Fruit fly (Drosophila melanogaster) whole organism, embryonic: ENCODE results near the gene Peritrophin-15a.

ENCODE experiments used
- Atf6 ChIP-seq: fragments of 200-800 bp; sonication (Bioruptor generic); IDR thresholded peaks from 2 replicates; pipeline ENCODE4 v1.3.6; 2022; ENCODE audit warnings: missing biosample characterization, missing genetic modification characterization
- CG10321 ChIP-seq: fragments of 200-800 bp; sonication (Bioruptor generic); IDR thresholded peaks from 2 replicates; pipeline ENCODE4 v1.3.6; 2022; ENCODE audit warnings: missing biosample characterization, missing genetic modification characterization
- CG10654 ChIP-seq: fragments of 200-800 bp; sonication (Bioruptor generic); optimal IDR thresholded peaks from 2 replicates; lab custom pipeline; 2016; ENCODE audit warnings: missing biosample characterization, missing genetic modification characterization
- CG12071 ChIP-seq: fragments of 200-800 bp; sonication (Bioruptor generic); optimal IDR thresholded peaks from 3 replicates; lab custom pipeline; 2018; ENCODE audit warnings: missing biosample characterization, mild to moderate bottlenecking, missing genetic modification characterization
- CG13894 ChIP-seq: fragments of 200-800 bp; sonication (Bioruptor generic); optimal IDR thresholded peaks from 3 replicates; lab custom pipeline; 2018; ENCODE audit warnings: missing biosample characterization, mild to moderate bottlenecking, missing genetic modification characterization, moderate library complexity
- CG15269 ChIP-seq: fragments of 200-800 bp; sonication (Bioruptor generic); optimal IDR thresholded peaks from 2 replicates; lab custom pipeline; 2018; ENCODE audit warnings: missing biosample characterization, mild to moderate bottlenecking, missing genetic modification characterization, moderate library complexity
- CG17186 ChIP-seq: fragments of 200-800 bp; sonication (Bioruptor generic); optimal IDR thresholded peaks from 3 replicates; lab custom pipeline; 2017; ENCODE audit warnings: missing biosample characterization, missing genetic modification reagents, missing genetic modification characterization
- CG17359 ChIP-seq: fragments of 200-800 bp; sonication (Bioruptor generic); optimal IDR thresholded peaks from 3 replicates; lab custom pipeline; 2018; ENCODE audit warnings: missing biosample characterization, mild to moderate bottlenecking, missing genetic modification characterization, moderate library complexity
- CG17385 ChIP-seq: fragments of 200-800 bp; sonication (Bioruptor generic); optimal IDR thresholded peaks from 3 replicates; lab custom pipeline; 2018; ENCODE audit warnings: missing biosample characterization, mild to moderate bottlenecking, missing genetic modification characterization
- CG2199 ChIP-seq: fragments of 200-800 bp; sonication (Bioruptor generic); IDR thresholded peaks from 3 replicates; pipeline ENCODE4 v1.3.6; 2022; ENCODE audit warnings: missing biosample characterization, missing genetic modification characterization
- CG30431 ChIP-seq: fragments of 200-800 bp; sonication (Bioruptor generic); optimal IDR thresholded peaks from 2 replicates; lab custom pipeline; 2017; ENCODE audit warnings: missing biosample characterization, missing genetic modification characterization
- CG3065 ChIP-seq: fragments of 200-800 bp; sonication (Bioruptor generic); optimal IDR thresholded peaks from 2 replicates; lab custom pipeline; 2016; ENCODE audit warnings: missing biosample characterization, missing genetic modification characterization
- CG31224 ChIP-seq: fragments of 200-800 bp; sonication (Bioruptor generic); IDR thresholded peaks from 2 replicates; pipeline ENCODE4 v1.3.6; 2022; ENCODE audit warnings: missing biosample characterization, missing genetic modification characterization
- CG31388 ChIP-seq: fragments of 200-800 bp; sonication (Bioruptor generic); optimal IDR thresholded peaks from 2 replicates; lab custom pipeline; 2016; ENCODE audit warnings: missing biosample characterization, missing genetic modification characterization
- CG31441 ChIP-seq: fragments of 200-800 bp; sonication (Bioruptor generic); IDR thresholded peaks from 2 replicates; pipeline ENCODE4 v1.3.6; 2022; ENCODE audit warnings: missing biosample characterization, missing genetic modification characterization
- CG33557 ChIP-seq: fragments of 200-800 bp; sonication (Bioruptor generic); optimal IDR thresholded peaks from 2 replicates; lab custom pipeline; 2019; ENCODE audit warnings: missing biosample characterization, mild to moderate bottlenecking, missing genetic modification characterization, moderate library complexity
- CG3407 ChIP-seq: fragments of 200-800 bp; sonication (Bioruptor generic); optimal IDR thresholded peaks from 2 replicates; lab custom pipeline; 2018; ENCODE audit warnings: missing biosample characterization, mild to moderate bottlenecking, missing genetic modification characterization
- CG34376 ChIP-seq: fragments of 200-800 bp; sonication (Bioruptor generic); optimal IDR thresholded peaks from 2 replicates; lab custom pipeline; 2018; ENCODE audit warnings: missing biosample characterization, mild to moderate bottlenecking, missing genetic modification characterization
- CG4424 ChIP-seq: fragments of 200-800 bp; sonication (Bioruptor generic); optimal IDR thresholded peaks from 3 replicates; lab custom pipeline; 2016; ENCODE audit warnings: missing biosample characterization, missing genetic modification characterization
- CG5245 ChIP-seq: fragments of 200-800 bp; sonication (Bioruptor generic); optimal IDR thresholded peaks from 3 replicates; lab custom pipeline; 2016; ENCODE audit warnings: missing biosample characterization, missing genetic modification characterization
- CG6765 ChIP-seq: fragments of 200-800 bp; sonication (Bioruptor generic); optimal IDR thresholded peaks from 3 replicates; lab custom pipeline; 2017; ENCODE audit warnings: missing biosample characterization, mild to moderate bottlenecking, missing genetic modification characterization
- CG7271 ChIP-seq: fragments of 200-800 bp; sonication (Bioruptor generic); optimal IDR thresholded peaks from 2 replicates; lab custom pipeline; 2018; ENCODE audit warnings: missing biosample characterization, mild to moderate bottlenecking, missing genetic modification characterization, moderate library complexity
- CG7372 ChIP-seq: fragments of 200-800 bp; sonication (Bioruptor generic); IDR thresholded peaks from 2 replicates; pipeline ENCODE4 v1.3.6; 2022; ENCODE audit warnings: missing biosample characterization, missing genetic modification characterization
- CG9817 ChIP-seq: fragments of 200-800 bp; sonication (Bioruptor generic); optimal IDR thresholded peaks from 2 replicates; lab custom pipeline; 2018; ENCODE audit warnings: missing biosample characterization, mild to moderate bottlenecking, missing genetic modification characterization, moderate library complexity
- D19B ChIP-seq: fragments of 200-800 bp; sonication (Bioruptor generic); optimal IDR thresholded peaks from 2 replicates; lab custom pipeline; 2017; ENCODE audit warnings: missing biosample characterization, mild to moderate bottlenecking, missing genetic modification characterization
- Doc2 ChIP-seq: fragments of 200-800 bp; sonication (Bioruptor generic); IDR thresholded peaks from 2 replicates; pipeline ENCODE4 v1.3.6; 2022; ENCODE audit warnings: missing biosample characterization, missing genetic modification characterization
- Dref ChIP-seq: fragments of 200-800 bp; sonication (Bioruptor generic); IDR thresholded peaks from 2 replicates; pipeline ENCODE4 v1.3.6; 2022; ENCODE audit warnings: missing biosample characterization, missing genetic modification characterization
- HHEX ChIP-seq: fragments of 200-800 bp; sonication (Bioruptor generic); optimal IDR thresholded peaks from 3 replicates; lab custom pipeline; 2017; ENCODE audit warnings: missing biosample characterization, mild to moderate bottlenecking, missing genetic modification characterization, missing genetic modification reagents
- MBD-R2 ChIP-seq: fragments of 200-800 bp; sonication (Bioruptor generic); IDR thresholded peaks from 2 replicates; pipeline ENCODE4 v1.3.6; 2022; ENCODE audit warnings: missing biosample characterization, missing genetic modification characterization
- Mrtf ChIP-seq: fragments of 200-800 bp; sonication (Bioruptor generic); IDR thresholded peaks from 3 replicates; pipeline ENCODE4 v1.3.6; 2022; ENCODE audit warnings: missing biosample characterization, missing genetic modification characterization
- Myb ChIP-seq: fragments of 200-800 bp; sonication (Bioruptor generic); optimal IDR thresholded peaks from 2 replicates; lab custom pipeline; 2016; ENCODE audit warnings: missing biosample characterization, missing genetic modification characterization
- YL-1 ChIP-seq: fragments of 200-800 bp; sonication (Bioruptor generic); optimal IDR thresholded peaks from 3 replicates; lab custom pipeline; 2017; ENCODE audit warnings: missing biosample characterization, mild to moderate bottlenecking, missing genetic modification characterization
- bigmax ChIP-seq: fragments of 200-800 bp; sonication (Bioruptor generic); optimal IDR thresholded peaks from 2 replicates; lab custom pipeline; 2018; ENCODE audit warnings: missing biosample characterization, mild to moderate bottlenecking, missing genetic modification characterization
- cas ChIP-seq: fragments of 200-800 bp; sonication (Bioruptor generic); IDR thresholded peaks from 2 replicates; pipeline ENCODE4 v1.3.6; 2022; ENCODE audit warnings: missing biosample characterization, missing genetic modification characterization
- chm ChIP-seq: fragments of 200-800 bp; sonication (Bioruptor generic); IDR thresholded peaks from 2 replicates; pipeline ENCODE4 v1.3.6; 2022; ENCODE audit warnings: missing biosample characterization, missing genetic modification characterization
- crol ChIP-seq: fragments of 200-800 bp; sonication (Bioruptor generic); IDR thresholded peaks from 2 replicates; pipeline ENCODE4 v1.3.6; 2022; ENCODE audit warnings: missing biosample characterization, missing genetic modification characterization
- cwo ChIP-seq: fragments of 200-800 bp; sonication (Bioruptor generic); optimal IDR thresholded peaks from 3 replicates; lab custom pipeline; 2017; ENCODE audit warnings: missing biosample characterization, missing genetic modification characterization, mild to moderate bottlenecking, moderate library complexity, missing genetic modification reagents
- dm ChIP-seq: fragments of 200-800 bp; sonication (Bioruptor generic); optimal IDR thresholded peaks from 3 replicates; lab custom pipeline; 2016; ENCODE audit warnings: missing biosample characterization, missing genetic modification characterization
- eve ChIP-seq, 2 experiments: fragments of >200 bp; optimal IDR thresholded peaks; 2 replicates each; lab custom pipeline; 2017; ENCODE audit warnings: missing biosample characterization in 2 of 2, missing genetic modification characterization in 2 of 2
- fd64A ChIP-seq: fragments of 200-800 bp; sonication (Bioruptor generic); optimal IDR thresholded peaks from 3 replicates; lab custom pipeline; 2018; ENCODE audit warnings: missing biosample characterization, mild to moderate bottlenecking, missing genetic modification characterization
- grau ChIP-seq: fragments of 200-800 bp; optimal IDR thresholded peaks from 3 replicates; lab custom pipeline; 2019; ENCODE audit warnings: missing biosample characterization, mild to moderate bottlenecking, missing genetic modification characterization, moderate library complexity
- ham ChIP-seq: fragments of 200-800 bp; sonication (Bioruptor generic); IDR thresholded peaks from 2 replicates; pipeline ENCODE4 v1.3.6; 2022; ENCODE audit warnings: missing biosample characterization, missing genetic modification characterization
- lilli ChIP-seq: fragments of 200-800 bp; sonication (Bioruptor generic); optimal IDR thresholded peaks from 3 replicates; lab custom pipeline; 2016; ENCODE audit warnings: missing biosample characterization, missing genetic modification characterization
- nau ChIP-seq: fragments of 200-800 bp; sonication (Bioruptor generic); optimal IDR thresholded peaks from 3 replicates; lab custom pipeline; 2017; ENCODE audit warnings: missing biosample characterization, mild to moderate bottlenecking, missing genetic modification characterization, missing genetic modification reagents
- nmo ChIP-seq: fragments of 200-800 bp; sonication (Bioruptor generic); optimal IDR thresholded peaks from 2 replicates; lab custom pipeline; 2018; ENCODE audit warnings: missing biosample characterization, mild to moderate bottlenecking, missing genetic modification characterization, moderate library complexity
- nom ChIP-seq: fragments of 200-800 bp; sonication (Bioruptor generic); optimal IDR thresholded peaks from 2 replicates; lab custom pipeline; 2017; ENCODE audit warnings: missing biosample characterization, missing genetic modification characterization, mild to moderate bottlenecking, moderate library complexity, missing genetic modification reagents
- pfk ChIP-seq: fragments of 200-800 bp; sonication (Bioruptor generic); optimal IDR thresholded peaks from 2 replicates; lab custom pipeline; 2018; ENCODE audit warnings: missing biosample characterization, mild to moderate bottlenecking, missing genetic modification characterization, moderate library complexity
- pho ChIP-seq: fragments of 200-800 bp; sonication (Bioruptor generic); optimal IDR thresholded peaks from 2 replicates; lab custom pipeline; 2016; ENCODE audit warnings: missing biosample characterization, missing genetic modification characterization
- run ChIP-seq: fragments of 200-800 bp; sonication (Bioruptor generic); optimal IDR thresholded peaks from 3 replicates; lab custom pipeline; 2018; ENCODE audit warnings: missing biosample characterization, mild to moderate bottlenecking, missing genetic modification characterization
- tap ChIP-seq: fragments of 200-800 bp; optimal IDR thresholded peaks from 3 replicates; lab custom pipeline; 2019; ENCODE audit warnings: missing biosample characterization, mild to moderate bottlenecking, missing genetic modification characterization, moderate library complexity
- yki ChIP-seq: fragments of >200 bp; optimal IDR thresholded peaks from 3 replicates; lab custom pipeline; 2018

The Peritrophin-15a gene

dm6 chr2L:8384108-8384601, 11.7 kb downstream of the Peritrophin-15a start, which contains the start of the genes Dad1 and CG13384 (continued):
- TF ChIP-seq CG34376: peak; percentile 93
- TF ChIP-seq CG3065 (GFP tag; lab: Kevin White, UChicago): peak; percentile 57
- peak; percentile 36 for TF ChIP-seq dm (GFP tag; lab: Kevin White, UChicago)
- TF ChIP-seq CG7271 (tag; lab: Kevin White, UChicago): peak; percentile 82
- peak; percentile 92 for TF ChIP-seq CG17359 (tag; lab: Kevin White, UChicago)
- peak; percentile 65; the same call in 1 of the 2 replicates for TF ChIP-seq MBD-R2 (GFP tag; lab: Robert Waterston, UW)
- peak; percentile 91 for TF ChIP-seq CG7372 (GFP tag; lab: Robert Waterston, UW)
- peak; percentile 90 for TF ChIP-seq tap (tag; lab: Kevin White, UChicago)
- peak; percentile 61 for TF ChIP-seq Dref
- TF ChIP-seq Doc2: 0 out of 2 replicates have a peak, but pooled peaks have one; percentile 22
- TF ChIP-seq ham (GFP tag; lab: Robert Waterston, UW): peak; percentile 74; the same call in 1 of the 2 replicates
- TF ChIP-seq Atf6 (GFP tag; lab: Robert Waterston, UW): peak; percentile 93
- peak; percentile 70; the same call in 1 of the 2 replicates for TF ChIP-seq chm (GFP tag; lab: Robert Waterston, UW)
- TF ChIP-seq CG12071 (GFP tag; lab: Kevin White, UChicago): peak; percentile 10
- peak; percentile 84 for TF ChIP-seq cas (GFP tag; lab: Robert Waterston, UW)
- peak; percentile 94 for TF ChIP-seq CG9817 (tag; lab: Kevin White, UChicago)
- peak; percentile 90 for TF ChIP-seq cwo
- peak; percentile 85 for TF ChIP-seq CG31224 (GFP tag; lab: Robert Waterston, UW)
- no peak for TF ChIP-seq bigmax (GFP tag; lab: Kevin White, UChicago)
- TF ChIP-seq CG17385 (GFP tag; lab: Kevin White, UChicago): peak; percentile 92
- TF ChIP-seq run (tag; lab: Kevin White, UChicago): peak; percentile 83
- TF ChIP-seq nom: peak; percentile 84
- peak; percentile 54 for TF ChIP-seq YL-1 (GFP tag; lab: Kevin White, UChicago)
- TF ChIP-seq D19B (GFP tag; lab: Kevin White, UChicago): peak; percentile 82
- TF ChIP-seq CG6765 (GFP tag; lab: Kevin White, UChicago): peak; percentile 94
- peak; percentile 28 for TF ChIP-seq Myb (GFP tag; lab: Kevin White, UChicago)
- TF ChIP-seq CG15269 (tag; lab: Kevin White, UChicago): peak; percentile 96
- TF ChIP-seq CG2199 (GFP tag; lab: Robert Waterston, UW): 0 out of 3 replicates have a peak, but pooled peaks have one; percentile 62
- TF ChIP-seq CG30431 (GFP tag; lab: Kevin White, UChicago): peak; percentile 69
- peak; percentile 79 for TF ChIP-seq HHEX (GFP tag; lab: Kevin White, UChicago)
- TF ChIP-seq nau (GFP tag; lab: Kevin White, UChicago): no peak
- peak; percentile 14; the same call in 1 of the 2 replicates for TF ChIP-seq crol (GFP tag; lab: Robert Waterston, UW)
- TF ChIP-seq fd64A (GFP tag; lab: Kevin White, UChicago): no peak
- TF ChIP-seq lilli (GFP tag; lab: Kevin White, UChicago): peak; percentile 91
- peak; percentile 78 for TF ChIP-seq CG3407 (GFP tag; lab: Kevin White, UChicago)
- TF ChIP-seq CG4424 (GFP tag; lab: Kevin White, UChicago): peak; percentile 92
- TF ChIP-seq grau (tag; lab: Kevin White, UChicago): peak; percentile 100
- TF ChIP-seq CG5245 (GFP tag; lab: Kevin White, UChicago): peak; percentile 79
- TF ChIP-seq nmo (GFP tag; lab: Kevin White, UChicago): peak; percentile 96
- TF ChIP-seq CG17186 (GFP tag; lab: Kevin White, UChicago): peak; percentile 59
- TF ChIP-seq pfk (GFP tag; lab: Kevin White, UChicago): peak; percentile 52
- no peak for TF ChIP-seq yki (lab: Kevin White, UChicago)
- TF ChIP-seq CG10654 (GFP tag; lab: Kevin White, UChicago): peak; percentile 80
- TF ChIP-seq CG31388 (GFP tag; lab: Kevin White, UChicago): peak; percentile 78
- peak; percentile 96 for TF ChIP-seq CG13894
- no peak for TF ChIP-seq eve (GFP tag; optimal IDR thresholded peaks at IDR 0.05; lab: Kevin White, UChicago)
- TF ChIP-seq pho (GFP tag; lab: Kevin White, UChicago): peak; percentile 81
- peak; percentile 93 for TF ChIP-seq CG33557 (GFP tag; lab: Kevin White, UChicago)
- peak; percentile 79 for TF ChIP-seq CG10321 (GFP tag; lab: Robert Waterston, UW)
- TF ChIP-seq Mrtf (GFP tag; lab: Robert Waterston, UW): peak; percentile 88
- peak; percentile 97 for TF ChIP-seq CG31441 (GFP tag; lab: Robert Waterston, UW)
